Worm (Caenorhabditis elegans): ENCODE measurements around the gene F43C9.1.

ce11 chrX:4794062-4794461, 983 bp downstream of the F43C9.1 start:
- TF ChIP-seq ztf-4 (tag; optimal IDR thresholded peaks at IDR 0.05), result no peak
- TF ChIP-seq egl-27 (tag; optimal IDR thresholded peaks at IDR 0.05), result no peak
- no peak for TF ChIP-seq nhr-237 (tag; optimal IDR thresholded peaks at IDR 0.05)
- TF ChIP-seq zag-1 (tag; optimal IDR thresholded peaks at IDR 0.05), result no peak
- no peak for TF ChIP-seq aha-1 (tag; optimal IDR thresholded peaks at IDR 0.05)
- no peak for TF ChIP-seq nhr-11 (tag; optimal IDR thresholded peaks at IDR 0.05)
- no peak for TF ChIP-seq snpc-4 (tag; optimal IDR thresholded peaks at IDR 0.05)

All from whole organism, L1 larva.